Fruit fly (Drosophila melanogaster): Measurements from ENCODE around the gene CG4098.

The CG4098 gene

dm6 chr3L:16609120-16609519, at the start of gene CG4098:
Gene CG4098, minus strand, starts transcription at chr3L:16609347.
- no peak for TF ChIP-seq tio (GFP tag; optimal IDR thresholded peaks at IDR 0.05)
- peak; percentile 62; the same call in 1 of the 3 replicates for TF ChIP-seq H15 (GFP tag; IDR thresholded peaks at IDR 0.05)
- TF ChIP-seq tup (GFP tag; optimal IDR thresholded peaks at IDR 0.05) = no peak
- peak; percentile 92 for TF ChIP-seq slbo (GFP tag; IDR thresholded peaks at IDR 0.05)
- TF ChIP-seq CG13775 (GFP tag; optimal IDR thresholded peaks at IDR 0.05) = peak; percentile 41
- TF ChIP-seq Hr39 (optimal IDR thresholded peaks at IDR 0.05) = no peak
- peak; percentile 38 for TF ChIP-seq CG10209 (GFP tag; optimal IDR thresholded peaks at IDR 0.05)
- TF ChIP-seq jigr1 (GFP tag; IDR thresholded peaks at IDR 0.05) = no peak
- peak; percentile 91 for TF ChIP-seq Gug (GFP tag; IDR thresholded peaks at IDR 0.05)
- TF ChIP-seq CG1602 (GFP tag; optimal IDR thresholded peaks at IDR 0.05) = peak; percentile 16
- TF ChIP-seq CG17385 (GFP tag; optimal IDR thresholded peaks at IDR 0.05) = peak; percentile 34
- peak; percentile 2 for TF ChIP-seq CrebB (tag; optimal IDR thresholded peaks at IDR 0.05)
- peak; percentile 44 for TF ChIP-seq NC2β (GFP tag; optimal IDR thresholded peaks at IDR 0.05)
- no peak for TF ChIP-seq CG8281 (tag; optimal IDR thresholded peaks at IDR 0.05)
- TF ChIP-seq jing (GFP tag; optimal IDR thresholded peaks at IDR 0.05) = no peak
- TF ChIP-seq Elba2 (GFP tag; optimal IDR thresholded peaks at IDR 0.05) = no peak
- no peak for TF ChIP-seq Usf (GFP tag; optimal IDR thresholded peaks at IDR 0.05)
- peak; percentile 60 for TF ChIP-seq pum (GFP tag; optimal IDR thresholded peaks at IDR 0.05)
- peak; percentile 51 for TF ChIP-seq Sry-δ (GFP tag; optimal IDR thresholded peaks at IDR 0.05)
- no peak for TF ChIP-seq tna (GFP tag; IDR thresholded peaks at IDR 0.05; ENCODE audit: partially characterized antibody)
- peak; percentile 49 for TF ChIP-seq CG13894 (tag; optimal IDR thresholded peaks at IDR 0.05)
- TF ChIP-seq so (GFP tag; IDR thresholded peaks at IDR 0.05) = 0 out of 3 replicates have a peak, but pooled peaks have one; percentile 11
- peak; percentile 56 for TF ChIP-seq fu2 (GFP tag; optimal IDR thresholded peaks at IDR 0.05)
- peak; percentile 51; the same call in 2 of the 3 replicates for TF ChIP-seq CG14050 (GFP tag; IDR thresholded peaks at IDR 0.05)
- TF ChIP-seq Vsx1 (GFP tag; optimal IDR thresholded peaks at IDR 0.05) = no peak
- no peak for TF ChIP-seq CG4707 (GFP tag; optimal IDR thresholded peaks at IDR 0.05)
- no peak for TF ChIP-seq ham (GFP tag; IDR thresholded peaks at IDR 0.05)
- peak; percentile 5 for TF ChIP-seq CG14710 (tag; optimal IDR thresholded peaks at IDR 0.05)
- TF ChIP-seq caup (GFP tag; optimal IDR thresholded peaks at IDR 0.05; ENCODE audit: severe bottlenecking) = peak; percentile 55
- no peak for TF ChIP-seq Oaz (GFP tag; IDR thresholded peaks at IDR 0.05)
- TF ChIP-seq CG2116 (GFP tag; optimal IDR thresholded peaks at IDR 0.05) = peak; percentile 0
- peak; percentile 30 for TF ChIP-seq CG10654 (GFP tag; optimal IDR thresholded peaks at IDR 0.05)
- peak; percentile 81 for TF ChIP-seq CG32532 (GFP tag; IDR thresholded peaks at IDR 0.05)
- TF ChIP-seq CG2129 (GFP tag; IDR thresholded peaks at IDR 0.05; ENCODE audit: partially characterized antibody) = no peak
- TF ChIP-seq HHEX (GFP tag; optimal IDR thresholded peaks at IDR 0.05) = peak; percentile 13
- TF ChIP-seq Atf-2 (GFP tag; optimal IDR thresholded peaks at IDR 0.05) = peak; percentile 13
- no peak for TF ChIP-seq da (GFP tag; optimal IDR thresholded peaks at IDR 0.05)
- TF ChIP-seq Ssrp (tag; optimal IDR thresholded peaks at IDR 0.05) = peak; percentile 15
- no peak for TF ChIP-seq CG5953 (GFP tag; IDR thresholded peaks at IDR 0.05)
- TF ChIP-seq ssp (GFP tag; IDR thresholded peaks at IDR 0.05) = peak; percentile 46
- peak; percentile 35 for TF ChIP-seq CG7928 (GFP tag; optimal IDR thresholded peaks at IDR 0.05)
- TF ChIP-seq trem (tag; optimal IDR thresholded peaks at IDR 0.05) = no peak
- TF ChIP-seq CG16779 (GFP tag; IDR thresholded peaks at IDR 0.05) = peak; percentile 78
- TF ChIP-seq sima (GFP tag; optimal IDR thresholded peaks at IDR 0.05) = no peak
- peak; percentile 33 for TF ChIP-seq CG4282 (GFP tag; optimal IDR thresholded peaks at IDR 0.05)
- no peak for TF ChIP-seq CG4404 (GFP tag; IDR thresholded peaks at IDR 0.05)
- TF ChIP-seq CG31365 (tag; optimal IDR thresholded peaks at IDR 0.05) = peak; percentile 67
- TF ChIP-seq Adf1 (GFP tag; IDR thresholded peaks at IDR 0.05) = peak; percentile 27; the same call in 1 of the 2 replicates
- TF ChIP-seq CG14667 (GFP tag; IDR thresholded peaks at IDR 0.05) = peak; percentile 71; the same call in 1 of the 2 replicates
- peak; percentile 67 for TF ChIP-seq Xrp1 (GFP tag; IDR thresholded peaks at IDR 0.05)
- TF ChIP-seq shn (GFP tag; optimal IDR thresholded peaks at IDR 0.05) = peak; percentile 53
- TF ChIP-seq CG15601 (tag; optimal IDR thresholded peaks at IDR 0.05) = no peak
